Fruit fly (Drosophila melanogaster) whole organism, embryonic: ENCODE results near the gene cindr.
A peak's percentile ranks its signal among the peaks of the same experiment; 100 is the strongest.

ENCODE experiments used
- CG18476 ChIP-seq: fragments of 200-800 bp; sonication (Bioruptor generic); optimal IDR thresholded peaks from 2 replicates; lab custom pipeline; 2016; ENCODE audit warnings: missing biosample characterization, mild to moderate bottlenecking, missing genetic modification characterization
- CG3163 ChIP-seq: fragments of 200-800 bp; sonication (Bioruptor generic); optimal IDR thresholded peaks from 3 replicates; lab custom pipeline; 2016; ENCODE audit warnings: missing biosample characterization, missing genetic modification characterization
- CG7271 ChIP-seq: fragments of 200-800 bp; sonication (Bioruptor generic); optimal IDR thresholded peaks from 2 replicates; lab custom pipeline; 2018; ENCODE audit warnings: missing biosample characterization, mild to moderate bottlenecking, missing genetic modification characterization, moderate library complexity
- D19A ChIP-seq: fragments of 200-800 bp; optimal IDR thresholded peaks from 3 replicates; lab custom pipeline; 2019; ENCODE audit warnings: missing biosample characterization, mild to moderate bottlenecking, missing genetic modification characterization, moderate library complexity
- HLH54F ChIP-seq: fragments of 200-800 bp; sonication (Bioruptor generic); optimal IDR thresholded peaks from 3 replicates; lab custom pipeline; 2016; ENCODE audit warnings: missing biosample characterization, missing genetic modification characterization
- MBD-R2 ChIP-seq: fragments of 200-800 bp; sonication (Bioruptor generic); IDR thresholded peaks from 2 replicates; pipeline ENCODE4 v1.3.6; 2022; ENCODE audit warnings: missing biosample characterization, missing genetic modification characterization
- h ChIP-seq: fragments of >200 bp; optimal IDR thresholded peaks from 2 replicates; lab custom pipeline; 2017
- ken ChIP-seq: fragments of 200-800 bp; sonication (Bioruptor generic); IDR thresholded peaks from 3 replicates; pipeline ENCODE4 v1.3.6; 2022; ENCODE audit warnings: missing biosample characterization, missing genetic modification characterization
- knrl ChIP-seq: fragments of 200-800 bp; sonication (Bioruptor generic); IDR thresholded peaks from 3 replicates; pipeline ENCODE4 v1.3.6; 2022; ENCODE audit warnings: missing biosample characterization, missing genetic modification characterization; ENCODE audit not compliant: partially characterized antibody
- lola ChIP-seq, 3 experiments: fragments of >200 bp in 2 of 3; fragments of 200-800 bp in 1 of 3; sonication (Bioruptor generic) in 1 of 3; optimal IDR thresholded peaks; 2 replicates each; lab custom pipeline; 2017 to 2019; ENCODE audit warnings: missing biosample characterization in 3 of 3, missing genetic modification characterization in 3 of 3, mild to moderate bottlenecking in 1 of 3, moderate library complexity in 1 of 3
- sr ChIP-seq: fragments of 200-800 bp; sonication (Bioruptor generic); IDR thresholded peaks from 3 replicates; pipeline ENCODE4 v1.3.6; 2022; ENCODE audit warnings: missing biosample characterization, missing genetic modification characterization

DNA sequence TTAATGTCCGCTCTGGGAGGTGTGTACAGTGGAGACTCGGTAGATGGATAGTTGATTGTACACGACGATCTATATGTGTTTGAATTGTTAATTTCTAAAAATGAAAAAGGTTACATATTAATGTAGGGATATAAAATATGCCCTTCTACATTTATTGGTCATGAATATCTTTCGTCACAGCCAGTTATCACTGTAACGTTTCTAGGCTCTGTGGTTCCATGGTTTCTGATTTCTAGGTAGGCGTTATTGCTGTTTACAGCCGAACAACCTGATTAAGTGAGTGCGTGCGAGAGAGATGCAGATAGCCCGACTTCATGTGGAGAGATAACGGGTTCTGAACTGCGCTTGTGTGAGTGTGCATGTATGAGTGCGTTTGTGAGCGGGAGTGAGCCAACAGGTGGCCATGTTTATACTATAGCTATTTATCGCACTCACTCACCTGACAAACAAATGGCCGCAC, 26.7 kb upstream of the cindr start:
- TF ChIP-seq CG18476 (GFP tag; lab: Kevin White, UChicago) (peak; percentile 89), HLH54F (peak; percentile 94), h (lab: Kevin White, UChicago) (no peak), MBD-R2 (GFP tag; lab: Robert Waterston, UW) (peak; percentile 88; the same call in 1 of the 2 replicates), CG7271 (tag; lab: Kevin White, UChicago) (peak; percentile 82), D19A (tag; lab: Kevin White, UChicago) (peak; percentile 89), lola (GFP tag; optimal IDR thresholded peaks at IDR 0.05; lab: Kevin White, UChicago) (peak in 1 of 3 experiments; percentile 94), ken (GFP tag; lab: Robert Waterston, UW) (peak; percentile 95), knrl (GFP tag; lab: Robert Waterston, UW) (no peak; the same call in 2 of the 3 replicates), sr (GFP tag; lab: Robert Waterston, UW) (peak; percentile 75; the same call in 2 of the 3 replicates), CG3163 (GFP tag; lab: Kevin White, UChicago) (peak; percentile 82)
